Fruit fly (Drosophila melanogaster): ENCODE results near the gene CG2129.

The CG2129 gene

dm6 chrX:8178165-8178955 lies 32.7 kb downstream of the CG2129 start, which contains the start of gene sdt:
sdt (plus strand) TSS chrX:8178549.
- TF ChIP-seq Pif1B (GFP tag; optimal IDR thresholded peaks at IDR 0.05) (no peak), CG8159 (tag; optimal IDR thresholded peaks at IDR 0.05) (peak; percentile 20), CG10348 (GFP tag; IDR thresholded peaks at IDR 0.05) (no peak), D1 (tag; optimal IDR thresholded peaks at IDR 0.05) (no peak), CG13204 (GFP tag; optimal IDR thresholded peaks at IDR 0.05) (peak; percentile 69), Pif1A (GFP tag; optimal IDR thresholded peaks at IDR 0.05) (no peak), CG32121 (GFP tag; IDR thresholded peaks at IDR 0.05) (no peak), Snoo (tag; optimal IDR thresholded peaks at IDR 0.05) (no peak), fd96Ca (GFP tag; IDR thresholded peaks at IDR 0.05) (no peak), CG12605 (GFP tag; IDR thresholded peaks at IDR 0.05) (no peak), CG4496 (GFP tag; IDR thresholded peaks at IDR 0.05) (no peak), rn (GFP tag; IDR thresholded peaks at IDR 0.05) (no peak), CG15710 (tag; optimal IDR thresholded peaks at IDR 0.05) (no peak), CG14655 (GFP tag; optimal IDR thresholded peaks at IDR 0.05) (no peak)

- no peak for TF ChIP-seq Snoo (tag; optimal IDR thresholded peaks at IDR 0.05)
- TF ChIP-seq CG9948 (tag; optimal IDR thresholded peaks at IDR 0.05) = no peak
- TF ChIP-seq CG8159 (tag; optimal IDR thresholded peaks at IDR 0.05) = no peak
- no peak for TF ChIP-seq EcR (GFP tag; optimal IDR thresholded peaks at IDR 0.05)
- no peak for TF ChIP-seq CG14655 (GFP tag; optimal IDR thresholded peaks at IDR 0.05)
Observed at dm6 chrX:8178989-8179388, 33.4 kb downstream of the CG2129 start.

- TF ChIP-seq CG12605 (GFP tag; IDR thresholded peaks at IDR 0.05) (no peak), CG8159 (tag; optimal IDR thresholded peaks at IDR 0.05) (no peak), CG4496 (GFP tag; IDR thresholded peaks at IDR 0.05) (no peak), EcR (GFP tag; optimal IDR thresholded peaks at IDR 0.05) (no peak), CG17806 (tag; optimal IDR thresholded peaks at IDR 0.05) (no peak), Pif1A (GFP tag; optimal IDR thresholded peaks at IDR 0.05) (no peak), CG34367 (tag; optimal IDR thresholded peaks at IDR 0.05) (no peak), fd96Ca (GFP tag; IDR thresholded peaks at IDR 0.05) (no peak), CG14655 (GFP tag; optimal IDR thresholded peaks at IDR 0.05) (no peak), CG9948 (tag; optimal IDR thresholded peaks at IDR 0.05) (no peak), Ets98B (GFP tag; IDR thresholded peaks at IDR 0.05) (no peak), CG10348 (GFP tag; IDR thresholded peaks at IDR 0.05) (no peak), rn (GFP tag; IDR thresholded peaks at IDR 0.05) (no peak), CG8301 (tag; optimal IDR thresholded peaks at IDR 0.05) (no peak), CG15710 (tag; optimal IDR thresholded peaks at IDR 0.05) (no peak), D1 (tag; optimal IDR thresholded peaks at IDR 0.05) (no peak), CG32121 (GFP tag; IDR thresholded peaks at IDR 0.05) (no peak), Pif1B (GFP tag; optimal IDR thresholded peaks at IDR 0.05) (no peak), gl (tag; optimal IDR thresholded peaks at IDR 0.05) (no peak), Snoo (tag; optimal IDR thresholded peaks at IDR 0.05) (no peak)
Observed at dm6 chrX:8179858-8180257, 34.2 kb downstream of the CG2129 start.

dm6 chrX:8192191-8192590 lies 46.6 kb downstream of the CG2129 start:
- TF ChIP-seq EcR (GFP tag; optimal IDR thresholded peaks at IDR 0.05) = no peak
- no peak for TF ChIP-seq CG4496 (GFP tag; IDR thresholded peaks at IDR 0.05)
- no peak for TF ChIP-seq CG8159 (tag; optimal IDR thresholded peaks at IDR 0.05)
- no peak for TF ChIP-seq rn (GFP tag; IDR thresholded peaks at IDR 0.05)
- TF ChIP-seq CG32121 (GFP tag; IDR thresholded peaks at IDR 0.05) = no peak
- TF ChIP-seq CG15710 (tag; optimal IDR thresholded peaks at IDR 0.05) = no peak
- TF ChIP-seq Pif1B (GFP tag; optimal IDR thresholded peaks at IDR 0.05) = no peak
- TF ChIP-seq CG12605 (GFP tag; IDR thresholded peaks at IDR 0.05) = no peak
- TF ChIP-seq CG8301 (tag; optimal IDR thresholded peaks at IDR 0.05) = no peak

dm6 chrX:8193017-8193556 lies 47.4 kb downstream of the CG2129 start:
- TF ChIP-seq Ets98B (GFP tag; IDR thresholded peaks at IDR 0.05) (peak; percentile 62; the same call in 1 of the 2 replicates), CG13204 (GFP tag; optimal IDR thresholded peaks at IDR 0.05) (peak; percentile 95), CG32121 (GFP tag; IDR thresholded peaks at IDR 0.05) (peak; percentile 59), CG14655 (GFP tag; optimal IDR thresholded peaks at IDR 0.05) (no peak), CG8159 (tag; optimal IDR thresholded peaks at IDR 0.05) (peak; percentile 1), CG9948 (tag; optimal IDR thresholded peaks at IDR 0.05) (no peak), Snoo (tag; optimal IDR thresholded peaks at IDR 0.05) (peak; percentile 6), fd96Ca (GFP tag; IDR thresholded peaks at IDR 0.05) (0 out of 3 replicates have a peak, but pooled peaks have one; percentile 43), EcR (GFP tag; optimal IDR thresholded peaks at IDR 0.05) (peak; percentile 68), CG12605 (GFP tag; IDR thresholded peaks at IDR 0.05) (peak; percentile 44; the same call in 1 of the 2 replicates), CG4496 (GFP tag; IDR thresholded peaks at IDR 0.05) (0 out of 3 replicates have a peak, but pooled peaks have one; percentile 60)

dm6 chrX:8194559-8194958 lies 48.9 kb downstream of the CG2129 start:
- TF ChIP-seq CG13204 (GFP tag; optimal IDR thresholded peaks at IDR 0.05) (peak; percentile 48), CG34367 (tag; optimal IDR thresholded peaks at IDR 0.05) (no peak)

Measured in whole organism, pupa.